Fruit fly (Drosophila melanogaster) whole organism: ENCODE measurements around the gene Tmep.

Source experiments
- Dll ChIP-seq: fragments of >200 bp; optimal IDR thresholded peaks from 2 replicates; lab custom pipeline; 2017
- psq ChIP-seq: fragments of >200 bp; optimal IDR thresholded peaks from 2 replicates; lab custom pipeline; 2017
- usp ChIP-seq: fragments of >200 bp; optimal IDR thresholded peaks from 2 replicates; lab custom pipeline; 2017; ENCODE audit warnings: missing biosample characterization, missing genetic modification characterization, mixed read lengths

DNA sequence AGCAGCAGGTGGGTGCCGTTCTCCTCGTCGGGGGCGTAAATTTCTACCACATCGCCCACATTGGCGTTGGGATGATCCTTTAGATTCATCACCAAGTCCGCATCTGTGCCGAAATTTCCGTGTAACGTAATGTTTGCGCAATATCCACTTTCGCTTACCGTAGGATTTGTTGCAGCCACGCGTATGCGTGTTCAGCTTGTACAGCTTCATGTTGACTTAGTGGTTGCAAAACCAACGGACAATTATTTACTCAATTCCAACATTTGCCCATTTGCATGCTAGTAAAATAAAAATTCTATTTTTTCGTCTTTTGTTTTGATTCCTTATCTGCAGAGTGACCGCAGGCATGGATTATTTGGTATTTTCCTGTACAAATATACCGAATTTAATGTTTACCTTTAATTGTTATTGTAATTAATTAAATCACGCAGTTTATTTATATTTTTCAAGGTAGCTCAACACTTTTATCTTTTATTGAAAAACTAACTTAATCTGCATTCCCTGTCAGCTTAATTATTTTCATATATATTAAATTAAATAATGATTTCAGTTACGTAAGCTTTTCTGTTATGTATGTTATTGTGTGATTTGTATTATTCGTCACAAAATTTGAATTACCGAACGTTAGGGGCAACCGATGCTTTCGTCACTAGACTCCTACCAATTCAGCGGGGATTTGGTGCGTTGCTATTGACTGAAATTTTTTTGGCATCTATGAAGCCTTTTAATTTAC is 35.1 kb upstream of the Tmep start, which contains the start of gene Iml1:
- TF ChIP-seq psq (lab: Kevin White, UChicago): no peak
- no peak for TF ChIP-seq usp (GFP tag; lab: Kevin White, UChicago)
- no peak for TF ChIP-seq Dll
